Worm (Caenorhabditis elegans): ENCODE data around the gene F26G1.2.

The F26G1.2 gene

ce11 chrII:4739984-4740462 lies 22.9 kb upstream of the F26G1.2 start, which contains the start of gene eas-1 (continued):
- TF ChIP-seq ttx-3 (tag; optimal IDR thresholded peaks at IDR 0.05) (peak; percentile 9), fax-1 (tag; optimal IDR thresholded peaks at IDR 0.05) (no peak), syd-9 (tag; optimal IDR thresholded peaks at IDR 0.05) (no peak), ceh-9 (tag; optimal IDR thresholded peaks at IDR 0.05) (no peak), ceh-31 (tag; optimal IDR thresholded peaks at IDR 0.05) (peak; percentile 96), rnt-1 (tag; optimal IDR thresholded peaks at IDR 0.05) (peak; percentile 91), unc-42 (tag; optimal IDR thresholded peaks at IDR 0.05) (peak; percentile 50), pha-4 (tag; optimal IDR thresholded peaks at IDR 0.05) (no peak), ceh-24 (tag; optimal IDR thresholded peaks at IDR 0.05) (no peak), eyg-1 (tag; optimal IDR thresholded peaks at IDR 0.05) (peak; percentile 64), ref-2 (tag; optimal IDR thresholded peaks at IDR 0.05) (peak; percentile 86), ceh-18 (tag; optimal IDR thresholded peaks at IDR 0.05) (peak; percentile 17), ceh-14 (tag; optimal IDR thresholded peaks at IDR 0.05) (peak; percentile 65), tbx-7 (tag; optimal IDR thresholded peaks at IDR 0.05) (peak; percentile 93), ets-4 (tag; optimal IDR thresholded peaks at IDR 0.05) (peak; percentile 86), pax-1 (tag; optimal IDR thresholded peaks at IDR 0.05) (peak; percentile 8), nfya-1 (tag; optimal IDR thresholded peaks at IDR 0.05) (peak; percentile 48), pqm-1 (tag; optimal IDR thresholded peaks at IDR 0.05) (peak; percentile 46), ceh-6 (GFP tag; optimal IDR thresholded peaks at IDR 0.05) (peak; percentile 34), F13H6.1 (tag; optimal IDR thresholded peaks at IDR 0.05) (peak; percentile 54), sdc-2 (tag; optimal IDR thresholded peaks at IDR 0.05) (peak; percentile 1), hlh-30 (tag; optimal IDR thresholded peaks at IDR 0.05; ENCODE audit: insufficient read depth) (peak; percentile 83), unc-3 (GFP tag; conservative IDR thresholded peaks at IDR 0.05) (no peak), unc-3 (tag; optimal IDR thresholded peaks at IDR 0.05) (peak; percentile 21)

- TF ChIP-seq ceh-19 (GFP tag; optimal IDR thresholded peaks at IDR 0.05), result no peak
- TF ChIP-seq ceh-24 (tag; optimal IDR thresholded peaks at IDR 0.05), result no peak
- TF ChIP-seq syd-9 (tag; optimal IDR thresholded peaks at IDR 0.05), result no peak
- no peak for TF ChIP-seq ahr-1 (tag; optimal IDR thresholded peaks at IDR 0.05)
- no peak for TF ChIP-seq ceh-34 (tag; optimal IDR thresholded peaks at IDR 0.05)
- TF ChIP-seq elt-4 (tag; optimal IDR thresholded peaks at IDR 0.05), result no peak
- no peak for TF ChIP-seq ceh-31 (tag; optimal IDR thresholded peaks at IDR 0.05)
- no peak for TF ChIP-seq pha-2 (tag; optimal IDR thresholded peaks at IDR 0.05)
- no peak for TF ChIP-seq ceh-14 (tag; optimal IDR thresholded peaks at IDR 0.05)
- no peak for TF ChIP-seq hlh-6 (tag; optimal IDR thresholded peaks at IDR 0.05)
- no peak for TF ChIP-seq pqm-1 (tag; optimal IDR thresholded peaks at IDR 0.05)
- TF ChIP-seq zip-5 (tag; optimal IDR thresholded peaks at IDR 0.05), result no peak
- TF ChIP-seq fkh-10 (GFP tag; optimal IDR thresholded peaks at IDR 0.05), result no peak
- no peak for TF ChIP-seq nhr-11 (tag; optimal IDR thresholded peaks at IDR 0.05)
- TF ChIP-seq nhr-232 (tag; optimal IDR thresholded peaks at IDR 0.05), result no peak
- no peak for TF ChIP-seq tbx-7 (tag; optimal IDR thresholded peaks at IDR 0.05)
- no peak for TF ChIP-seq sox-4 (tag; optimal IDR thresholded peaks at IDR 0.05)
- no peak for TF ChIP-seq ama-1 (optimal IDR thresholded peaks at IDR 0.05)
- TF ChIP-seq dve-1 (tag; optimal IDR thresholded peaks at IDR 0.05), result no peak
These were observed 21.2 kb upstream of the F26G1.2 start, which contains the start of gene acs-11 for ce11 chrII:4741527-4742187. Gene acs-11 (plus strand): TSS chrII:4742137.

DNA sequence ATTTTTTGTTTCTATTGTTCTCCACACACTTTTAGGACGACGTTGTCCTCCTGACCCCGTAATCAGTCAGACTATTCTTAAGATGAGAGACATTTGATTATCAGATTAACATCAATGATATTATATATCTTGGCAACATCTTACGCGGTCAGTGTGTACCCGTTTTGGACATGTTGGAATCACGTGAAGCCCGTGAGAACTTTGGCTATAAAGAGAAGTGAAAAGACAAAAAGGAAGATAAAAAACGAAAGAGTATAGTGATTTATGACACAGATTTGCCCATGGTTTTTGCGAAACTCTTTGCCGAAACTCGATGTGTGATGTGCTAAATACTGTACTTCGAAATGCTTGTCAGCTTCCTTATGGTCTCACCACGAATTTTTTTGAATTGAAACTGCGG lies 17.6 kb upstream of the F26G1.2 start:
- no peak for TF ChIP-seq nfya-1 (tag; optimal IDR thresholded peaks at IDR 0.05)

ce11 chrII:4747063-4747462 lies 15.8 kb upstream of the F26G1.2 start:
- TF ChIP-seq hlh-30 (tag; optimal IDR thresholded peaks at IDR 0.05; ENCODE audit: insufficient read depth), result peak; percentile 22
- TF ChIP-seq ceh-45 (GFP tag; IDR thresholded peaks at IDR 0.05), result no peak
